Fruit fly (Drosophila melanogaster): ENCODE data around the gene Nufip.
A peak's percentile ranks its signal among the peaks of the same experiment; 100 is the strongest.

The Nufip gene

dm6 chr3L:18781653-18782629, 33.8 kb upstream of the Nufip start (continued):
- TF ChIP-seq Asciz (GFP tag; optimal IDR thresholded peaks at IDR 0.05) (peak; percentile 43), CG7556 (GFP tag; optimal IDR thresholded peaks at IDR 0.05) (peak; percentile 70), pan (optimal IDR thresholded peaks at IDR 0.05) (no peak), pan (GFP tag; optimal IDR thresholded peaks at IDR 0.05 in 1 of 2, IDR thresholded peaks at IDR 0.05 in 1 of 2) (peak in 1 of 2 experiments; percentile 56), lilli (GFP tag; optimal IDR thresholded peaks at IDR 0.05) (peak; percentile 31), prd (optimal IDR thresholded peaks at IDR 0.05) (no peak), prd (GFP tag; IDR thresholded peaks at IDR 0.05) (peak; percentile 39; the same call in 1 of the 3 replicates), Fer3 (tag; optimal IDR thresholded peaks at IDR 0.05) (peak; percentile 27), peb (GFP tag; IDR thresholded peaks at IDR 0.05) (peak; percentile 6; the same call in 1 of the 2 replicates), lola (GFP tag; optimal IDR thresholded peaks at IDR 0.05) (no peak), CG9727 (GFP tag; optimal IDR thresholded peaks at IDR 0.05) (peak; percentile 41), fu2 (GFP tag; optimal IDR thresholded peaks at IDR 0.05) (no peak), inv (GFP tag; IDR thresholded peaks at IDR 0.05; ENCODE audit: partially characterized antibody) (no peak), CG11696 (GFP tag; IDR thresholded peaks at IDR 0.05) (no peak; the same call in 1 of the 2 replicates), CG2129 (GFP tag; IDR thresholded peaks at IDR 0.05; ENCODE audit: partially characterized antibody) (no peak), CG1529 (GFP tag; optimal IDR thresholded peaks at IDR 0.05) (no peak), abd-A (tag; optimal IDR thresholded peaks at IDR 0.05) (peak; percentile 73), CG32532 (GFP tag; IDR thresholded peaks at IDR 0.05) (no peak), D (optimal IDR thresholded peaks at IDR 0.05) (no peak), D (GFP tag; optimal IDR thresholded peaks at IDR 0.05) (no peak), gcm (GFP tag; optimal IDR thresholded peaks at IDR 0.05) (peak; percentile 9), CG16813 (GFP tag; IDR thresholded peaks at IDR 0.05; ENCODE audit: partially characterized antibody) (no peak), C15 (GFP tag; IDR thresholded peaks at IDR 0.05) (no peak), dimm (GFP tag; IDR thresholded peaks at IDR 0.05) (peak; percentile 47), shn (GFP tag; optimal IDR thresholded peaks at IDR 0.05) (no peak), CG5245 (GFP tag; optimal IDR thresholded peaks at IDR 0.05) (no peak), ap (GFP tag; IDR thresholded peaks at IDR 0.05) (peak; percentile 58), sd (tag; optimal IDR thresholded peaks at IDR 0.05) (no peak), unpg (GFP tag; optimal IDR thresholded peaks at IDR 0.05) (peak; percentile 62), CG17912 (GFP tag; optimal IDR thresholded peaks at IDR 0.05) (no peak), CrebB (tag; optimal IDR thresholded peaks at IDR 0.05) (no peak), CG3407 (GFP tag; optimal IDR thresholded peaks at IDR 0.05) (no peak), sens-2 (GFP tag; IDR thresholded peaks at IDR 0.05) (no peak), CG2120 (GFP tag; optimal IDR thresholded peaks at IDR 0.05) (peak; percentile 13), aop (GFP tag; IDR thresholded peaks at IDR 0.05) (no peak), CkIIα-i1 (GFP tag; IDR thresholded peaks at IDR 0.05) (no peak), jing (GFP tag; optimal IDR thresholded peaks at IDR 0.05) (no peak), PHDP (tag; optimal IDR thresholded peaks at IDR 0.05) (peak; percentile 56), sr (GFP tag; IDR thresholded peaks at IDR 0.05) (peak; percentile 45; the same call in 2 of the 3 replicates), nerfin-1 (tag; optimal IDR thresholded peaks at IDR 0.05) (peak; percentile 52), Pdp1 (GFP tag; optimal IDR thresholded peaks at IDR 0.05) (peak; percentile 28 to 53), kni (GFP tag; optimal IDR thresholded peaks at IDR 0.05) (no peak), gem (tag; optimal IDR thresholded peaks at IDR 0.05) (peak; percentile 77), CG17361 (GFP tag; IDR thresholded peaks at IDR 0.05) (peak; percentile 79), CG31224 (GFP tag; IDR thresholded peaks at IDR 0.05) (no peak), lov (optimal IDR thresholded peaks at IDR 0.05) (no peak), lov (GFP tag; IDR thresholded peaks at IDR 0.05) (no peak), Myb (GFP tag; optimal IDR thresholded peaks at IDR 0.05) (no peak), pros (GFP tag; optimal IDR thresholded peaks at IDR 0.05) (no peak)

Data from whole organism, embryonic.